Fruit fly (Drosophila melanogaster): ENCODE results near the gene Vml.

Vml gene

DNA sequence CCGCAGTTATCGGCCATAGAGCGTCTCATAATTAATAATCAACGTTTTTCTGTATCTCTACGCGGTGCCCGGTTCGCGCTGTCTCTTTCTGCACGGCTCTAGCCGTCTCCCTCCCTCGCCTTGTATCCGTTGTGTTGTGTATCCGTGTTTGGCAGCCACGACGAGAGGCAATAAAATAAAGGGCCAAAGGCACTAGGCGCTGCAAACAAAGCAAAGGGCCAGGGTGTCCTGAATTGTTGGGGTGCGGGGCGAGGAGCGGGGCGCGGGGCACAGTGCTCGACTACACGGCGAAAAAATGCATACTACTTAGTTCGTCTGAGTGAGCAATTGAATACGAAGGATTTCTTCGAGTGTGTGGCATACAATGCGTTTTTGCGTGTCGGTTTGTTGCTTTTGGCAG is 31.9 kb downstream of the Vml start (continued):
- no peak for TF ChIP-seq CG16779 (tag; optimal IDR thresholded peaks at IDR 0.05)
- no peak for TF ChIP-seq CG34406 (GFP tag; optimal IDR thresholded peaks at IDR 0.05)
- no peak for TF ChIP-seq CG10669 (GFP tag; optimal IDR thresholded peaks at IDR 0.05)

DNA sequence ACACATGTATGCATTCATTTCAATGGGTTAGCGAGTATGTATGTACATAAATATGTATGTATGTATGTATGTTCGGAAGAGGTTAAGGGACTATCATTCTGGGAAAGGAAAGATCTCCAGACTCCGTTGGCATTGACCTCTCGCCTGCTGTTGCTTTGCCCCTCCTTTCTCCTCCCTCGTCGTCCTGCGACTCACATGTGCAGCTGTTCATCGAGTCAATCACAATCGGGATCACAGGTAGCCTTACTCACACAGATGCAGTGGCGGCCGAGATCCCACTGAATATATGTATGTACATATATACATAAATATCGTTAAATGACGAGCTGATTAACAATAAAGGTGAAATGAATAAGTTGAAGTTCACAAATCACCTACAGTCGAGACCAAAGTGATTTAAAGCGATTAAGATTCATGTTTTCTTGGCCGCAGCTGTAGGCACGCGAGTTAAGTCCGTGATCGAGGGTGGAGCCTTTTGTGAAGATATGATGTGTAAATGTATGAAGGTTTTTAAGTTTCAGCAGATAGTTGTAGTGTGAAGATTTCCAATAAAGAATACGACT is 32.9 kb downstream of the Vml start:
- no peak for TF ChIP-seq net (GFP tag; optimal IDR thresholded peaks at IDR 0.05)
- no peak for TF ChIP-seq CG7368 (GFP tag; optimal IDR thresholded peaks at IDR 0.05)
- TF ChIP-seq Met (GFP tag; optimal IDR thresholded peaks at IDR 0.05): peak; percentile 23
- TF ChIP-seq fkh (GFP tag; optimal IDR thresholded peaks at IDR 0.05): no peak
- peak; percentile 64 for TF ChIP-seq svp (GFP tag)
- TF ChIP-seq CG32006 (GFP tag; optimal IDR thresholded peaks at IDR 0.05): no peak
- TF ChIP-seq Eip78C (GFP tag): peak; percentile 45
- TF ChIP-seq Hr39 (GFP tag; optimal IDR thresholded peaks at IDR 0.05): peak; percentile 13
- TF ChIP-seq Sox14 (GFP tag; optimal IDR thresholded peaks at IDR 0.05): peak; percentile 29
- TF ChIP-seq salr (GFP tag; optimal IDR thresholded peaks at IDR 0.05): no peak
- no peak for TF ChIP-seq CG3032 (tag; optimal IDR thresholded peaks at IDR 0.05)
- no peak for TF ChIP-seq acj6 (GFP tag; optimal IDR thresholded peaks at IDR 0.05)
- TF ChIP-seq CG15336 (GFP tag; IDR thresholded peaks at IDR 0.05): no peak
- no peak for TF ChIP-seq CG6792 (GFP tag; optimal IDR thresholded peaks at IDR 0.05)
- TF ChIP-seq Eip75B (GFP tag; optimal IDR thresholded peaks at IDR 0.05): no peak
- TF ChIP-seq fd85E (GFP tag; optimal IDR thresholded peaks at IDR 0.05): no peak
- no peak for TF ChIP-seq Gug (GFP tag; IDR thresholded peaks at IDR 0.05)
- no peak for TF ChIP-seq Smox (GFP tag; optimal IDR thresholded peaks at IDR 0.05)
- TF ChIP-seq Eip93F (GFP tag; optimal IDR thresholded peaks at IDR 0.05): no peak
- peak; percentile 13 for TF ChIP-seq esn (GFP tag; optimal IDR thresholded peaks at IDR 0.05)
- TF ChIP-seq CG6808 (GFP tag; optimal IDR thresholded peaks at IDR 0.05): peak; percentile 5
- no peak for TF ChIP-seq ss (GFP tag; optimal IDR thresholded peaks at IDR 0.05)
- TF ChIP-seq Hr4 (GFP tag; optimal IDR thresholded peaks at IDR 0.05): no peak
- TF ChIP-seq CG11902 (GFP tag; optimal IDR thresholded peaks at IDR 0.05): no peak
- TF ChIP-seq achi (GFP tag; optimal IDR thresholded peaks at IDR 0.05): no peak
- no peak for TF ChIP-seq CG3919 (GFP tag; optimal IDR thresholded peaks at IDR 0.05)
- no peak for TF ChIP-seq Hr38 (GFP tag; optimal IDR thresholded peaks at IDR 0.05)
- no peak for TF ChIP-seq eg (GFP tag; IDR thresholded peaks at IDR 0.05)
- TF ChIP-seq Sox15 (GFP tag; optimal IDR thresholded peaks at IDR 0.05): no peak
- TF ChIP-seq topi (GFP tag; optimal IDR thresholded peaks at IDR 0.05): peak; percentile 17
- TF ChIP-seq spab (GFP tag; optimal IDR thresholded peaks at IDR 0.05): no peak
- TF ChIP-seq dac (GFP tag; optimal IDR thresholded peaks at IDR 0.05): no peak
- no peak for TF ChIP-seq Lpt (GFP tag; optimal IDR thresholded peaks at IDR 0.05)
- no peak for TF ChIP-seq CG10669 (GFP tag; optimal IDR thresholded peaks at IDR 0.05)
- TF ChIP-seq CG6276 (GFP tag; optimal IDR thresholded peaks at IDR 0.05): no peak
- no peak for TF ChIP-seq CG11762 (GFP tag; optimal IDR thresholded peaks at IDR 0.05; ENCODE audit: insufficient read depth)
- no peak for TF ChIP-seq CG16779 (tag; optimal IDR thresholded peaks at IDR 0.05)
- no peak for TF ChIP-seq CG11294 (GFP tag; IDR thresholded peaks at IDR 0.05)
- no peak for TF ChIP-seq fd59A (GFP tag; optimal IDR thresholded peaks at IDR 0.05)
- TF ChIP-seq vri (GFP tag; optimal IDR thresholded peaks at IDR 0.05): no peak
- no peak for TF ChIP-seq OdsH (GFP tag; optimal IDR thresholded peaks at IDR 0.05)
- TF ChIP-seq CG34406 (GFP tag; optimal IDR thresholded peaks at IDR 0.05): no peak
- TF ChIP-seq Ets21C (GFP tag; optimal IDR thresholded peaks at IDR 0.05): no peak

Measured in whole organism, prepupa.